Worm (Caenorhabditis elegans) whole organism, young adult: ENCODE measurements around the gene skr-17.

Experiments used
- ceh-91 ChIP-seq: fragments of 200-800 bp; sonication (Bioruptor generic); IDR thresholded peaks from 2 replicates; pipeline ENCODE4 v1.3.6; 2022; ENCODE audit warnings: missing genetic modification reagents, missing genetic modification characterization, missing compliant biosample characterization
- hrde-1 ChIP-seq: sonication (generic microtip); optimal IDR thresholded peaks from 2 replicates; lab custom pipeline; 2016; ENCODE audit warnings: missing genetic modification characterization, mild to moderate bottlenecking, missing compliant biosample characterization, moderate library complexity, missing genotype, missing genetic modification reagents, borderline replicate concordance
- unc-62 ChIP-seq: fragments of 150-350 bp; optimal IDR thresholded peaks from 2 replicates; lab custom pipeline; 2014; ENCODE audit warnings: missing biosample characterization, missing genetic modification reagents, missing genetic modification characterization

DNA sequence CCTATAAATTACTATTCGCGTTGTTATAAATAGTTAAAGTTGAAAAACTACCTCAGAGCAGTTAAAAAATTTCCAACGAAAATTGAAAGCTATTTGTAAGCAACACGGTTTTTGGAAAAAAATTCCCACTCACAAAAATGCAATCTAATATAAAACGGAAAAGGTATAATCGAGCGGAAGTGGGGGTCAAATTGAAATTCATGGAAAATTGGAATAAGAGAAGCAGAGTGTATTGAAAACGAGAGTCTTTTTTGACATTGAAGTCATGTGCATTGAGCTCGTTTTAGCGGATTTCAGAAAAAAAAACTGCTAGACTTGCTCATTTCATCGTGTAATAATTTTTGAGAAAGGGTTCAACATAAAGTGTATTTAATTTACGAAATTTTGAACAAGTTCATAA, 13.1 kb upstream of the skr-17 start:
- no peak for TF ChIP-seq unc-62
- TF ChIP-seq ceh-91 (GFP tag; lab: Robert Waterston, UW), result no peak
- no peak for TF ChIP-seq hrde-1 (tag; lab: Kevin White, UChicago)
